Fruit fly (Drosophila melanogaster) whole organism, pupa: ENCODE measurements around the gene lin-28.

Source experiments
- CG10348 ChIP-seq: fragments of 200-800 bp; sonication (Bioruptor generic); IDR thresholded peaks from 2 replicates; pipeline ENCODE4 v1.3.6; 2022; ENCODE audit warnings: missing biosample characterization, missing genetic modification characterization
- CG12605 ChIP-seq: fragments of 200-800 bp; sonication (Bioruptor generic); IDR thresholded peaks from 2 replicates; pipeline ENCODE4 v1.3.6; 2022; ENCODE audit warnings: missing biosample characterization, missing genetic modification characterization
- CG13204 ChIP-seq: fragments of 200-800 bp; sonication (Bioruptor generic); optimal IDR thresholded peaks from 2 replicates; lab custom pipeline; 2018; ENCODE audit warnings: missing biosample characterization, mild to moderate bottlenecking, missing genetic modification characterization, moderate library complexity
- CG14655 ChIP-seq: fragments of 200-800 bp; sonication (Bioruptor generic); optimal IDR thresholded peaks from 3 replicates; lab custom pipeline; 2017; ENCODE audit warnings: mild to moderate bottlenecking, missing biosample characterization, missing genetic modification reagents, missing genetic modification characterization
- CG15710 ChIP-seq: fragments of 200-800 bp; sonication (Bioruptor generic); optimal IDR thresholded peaks from 2 replicates; lab custom pipeline; 2018; ENCODE audit warnings: missing biosample characterization, mild to moderate bottlenecking, missing genetic modification characterization, moderate library complexity
- CG17806 ChIP-seq: fragments of 200-800 bp; sonication (Bioruptor generic); optimal IDR thresholded peaks from 2 replicates; lab custom pipeline; 2018; ENCODE audit warnings: missing biosample characterization, mild to moderate bottlenecking, missing genetic modification characterization, moderate library complexity
- CG32121 ChIP-seq: fragments of 200-800 bp; sonication (Bioruptor generic); IDR thresholded peaks from 2 replicates; pipeline ENCODE4 v1.3.6; 2022; ENCODE audit warnings: missing biosample characterization, missing genetic modification characterization
- CG34367 ChIP-seq: fragments of 200-800 bp; sonication (Bioruptor generic); optimal IDR thresholded peaks from 2 replicates; lab custom pipeline; 2018; ENCODE audit warnings: missing biosample characterization, mild to moderate bottlenecking, missing genetic modification characterization
- CG4496 ChIP-seq: fragments of 200-800 bp; sonication (Bioruptor generic); IDR thresholded peaks from 3 replicates; pipeline ENCODE4 v1.3.6; 2022; ENCODE audit warnings: missing biosample characterization, missing genetic modification characterization
- CG8159 ChIP-seq: fragments of 200-800 bp; sonication (Bioruptor generic); optimal IDR thresholded peaks from 3 replicates; lab custom pipeline; 2018; ENCODE audit warnings: missing biosample characterization, mild to moderate bottlenecking, missing genetic modification characterization, moderate library complexity
- CG8301 ChIP-seq: fragments of 200-800 bp; sonication (Bioruptor generic); optimal IDR thresholded peaks from 2 replicates; lab custom pipeline; 2018; ENCODE audit warnings: missing biosample characterization, mild to moderate bottlenecking, missing genetic modification characterization
- CG9948 ChIP-seq: fragments of 200-800 bp; sonication (Bioruptor generic); optimal IDR thresholded peaks from 2 replicates; lab custom pipeline; 2018; ENCODE audit warnings: missing biosample characterization, mild to moderate bottlenecking, missing genetic modification characterization, moderate library complexity
- D1 ChIP-seq: fragments of 200-800 bp; sonication (Bioruptor generic); optimal IDR thresholded peaks from 2 replicates; lab custom pipeline; 2018; ENCODE audit warnings: missing biosample characterization, mild to moderate bottlenecking, missing genetic modification characterization, moderate library complexity
- EcR ChIP-seq: fragments of 200-800 bp; sonication (Bioruptor generic); optimal IDR thresholded peaks from 3 replicates; lab custom pipeline; 2019; ENCODE audit warnings: missing biosample characterization, missing genetic modification characterization, mild to moderate bottlenecking, moderate library complexity, missing genetic modification reagents
- Ets98B ChIP-seq: fragments of 200-800 bp; sonication (Bioruptor generic); IDR thresholded peaks from 2 replicates; pipeline ENCODE4 v1.3.6; 2022; ENCODE audit warnings: missing biosample characterization, missing genetic modification characterization
- Pif1A ChIP-seq: fragments of 200-800 bp; sonication (Bioruptor generic); optimal IDR thresholded peaks from 3 replicates; lab custom pipeline; 2016; ENCODE audit warnings: missing biosample characterization, missing genetic modification characterization
- Pif1B ChIP-seq: fragments of 200-800 bp; sonication (Bioruptor generic); optimal IDR thresholded peaks from 3 replicates; lab custom pipeline; 2016; ENCODE audit warnings: missing biosample characterization, missing genetic modification characterization
- Snoo ChIP-seq: fragments of 200-800 bp; sonication (Bioruptor generic); optimal IDR thresholded peaks from 3 replicates; lab custom pipeline; 2017; ENCODE audit warnings: missing biosample characterization, mild to moderate bottlenecking, missing genetic modification characterization, inconsistent platforms
- fd96Ca ChIP-seq: fragments of 200-800 bp; sonication (Bioruptor generic); IDR thresholded peaks from 3 replicates; pipeline ENCODE4 v1.3.6; 2022; ENCODE audit warnings: missing biosample characterization, missing genetic modification characterization
- gl ChIP-seq: fragments of 200-800 bp; sonication (Bioruptor generic); optimal IDR thresholded peaks from 2 replicates; lab custom pipeline; 2018; ENCODE audit warnings: missing biosample characterization, mild to moderate bottlenecking, missing genetic modification characterization
- rn ChIP-seq: fragments of 200-800 bp; sonication (Bioruptor generic); IDR thresholded peaks from 2 replicates; pipeline ENCODE4 v1.3.6; 2022; ENCODE audit warnings: missing biosample characterization, missing genetic modification characterization

The lin-28 gene

dm6 chr3L:5643733-5644132, 10.7 kb upstream of the lin-28 start:
- no peak for TF ChIP-seq Snoo (tag; lab: Kevin White, UChicago)
- TF ChIP-seq CG8159 (tag; lab: Kevin White, UChicago): no peak
- no peak for TF ChIP-seq CG4496 (GFP tag; lab: Robert Waterston, UW)
- TF ChIP-seq Ets98B (GFP tag; lab: Robert Waterston, UW): no peak

DNA sequence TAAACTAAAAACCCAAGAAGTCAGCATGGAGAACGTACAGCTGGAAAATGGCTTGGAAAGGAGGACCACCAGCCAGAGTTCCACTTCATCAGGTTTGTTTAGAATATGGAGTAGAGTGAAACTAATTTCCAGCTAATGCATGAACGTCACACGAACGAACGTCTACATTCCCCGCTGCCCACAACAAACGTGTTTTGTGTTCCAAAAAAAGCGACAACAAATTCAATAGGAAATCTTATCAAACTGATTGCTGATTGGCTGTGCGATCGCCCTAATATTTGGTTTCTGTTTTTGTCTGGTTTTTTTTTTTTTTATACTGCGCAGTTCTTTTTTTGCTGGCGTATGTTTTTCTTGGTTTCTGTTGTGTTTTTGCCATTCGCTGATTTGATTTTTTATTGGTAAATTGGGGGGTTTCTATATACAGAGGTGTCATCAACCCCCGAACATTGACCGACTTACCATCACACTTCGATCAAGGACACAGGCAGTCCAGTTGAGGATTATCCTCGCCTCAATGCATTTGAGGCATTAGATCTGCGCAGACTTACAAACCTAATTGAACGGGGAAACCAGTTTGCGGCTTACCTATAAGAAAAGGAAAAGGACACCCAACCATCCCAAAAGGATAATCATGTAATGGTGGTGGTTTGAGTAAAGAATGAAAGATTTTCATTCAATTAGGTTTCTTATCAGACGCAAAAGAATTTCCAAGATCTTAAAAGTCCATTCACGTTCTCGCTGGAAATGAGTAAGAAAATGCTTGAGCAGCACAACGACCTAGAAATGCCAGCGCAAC, 672 bp downstream of the lin-28 start:
- no peak for TF ChIP-seq Ets98B (GFP tag; lab: Robert Waterston, UW)
- TF ChIP-seq CG14655: no peak
- TF ChIP-seq gl (tag; lab: Kevin White, UChicago): no peak
- no peak for TF ChIP-seq D1 (tag; lab: Kevin White, UChicago)
- TF ChIP-seq CG12605 (GFP tag; lab: Robert Waterston, UW): no peak
- TF ChIP-seq CG8159 (tag; lab: Kevin White, UChicago): no peak
- TF ChIP-seq Pif1B: no peak
- no peak for TF ChIP-seq CG32121
- no peak for TF ChIP-seq EcR
- TF ChIP-seq CG17806 (tag; lab: Kevin White, UChicago): no peak
- TF ChIP-seq CG9948 (tag; lab: Kevin White, UChicago): no peak
- no peak for TF ChIP-seq Snoo (tag; lab: Kevin White, UChicago)
- no peak for TF ChIP-seq rn (GFP tag; lab: Robert Waterston, UW)
- no peak for TF ChIP-seq CG8301 (tag; lab: Kevin White, UChicago)
- no peak for TF ChIP-seq fd96Ca (GFP tag; lab: Robert Waterston, UW)
- no peak for TF ChIP-seq CG4496 (GFP tag; lab: Robert Waterston, UW)

- TF ChIP-seq gl (tag; lab: Kevin White, UChicago) (no peak), CG9948 (tag; lab: Kevin White, UChicago) (no peak), CG13204 (GFP tag; lab: Kevin White, UChicago) (no peak), CG14655 (no peak), Pif1A (GFP tag; lab: Kevin White, UChicago) (no peak), CG15710 (tag; lab: Kevin White, UChicago) (no peak), EcR (no peak), CG17806 (tag; lab: Kevin White, UChicago) (no peak), CG34367 (tag; lab: Kevin White, UChicago) (no peak), D1 (tag; lab: Kevin White, UChicago) (no peak), CG10348 (no peak)
Measured at dm6 chr3L:5655751-5656276, 1.3 kb downstream of the lin-28 start.

- TF ChIP-seq CG10348 (no peak), CG13204 (GFP tag; lab: Kevin White, UChicago) (no peak), CG8301 (tag; lab: Kevin White, UChicago) (no peak), D1 (tag; lab: Kevin White, UChicago) (no peak), Snoo (tag; lab: Kevin White, UChicago) (no peak), CG34367 (tag; lab: Kevin White, UChicago) (no peak), Ets98B (GFP tag; lab: Robert Waterston, UW) (no peak), Pif1A (GFP tag; lab: Kevin White, UChicago) (no peak), CG32121 (no peak), Pif1B (no peak), CG15710 (tag; lab: Kevin White, UChicago) (no peak), CG12605 (GFP tag; lab: Robert Waterston, UW) (no peak), CG8159 (tag; lab: Kevin White, UChicago) (no peak), fd96Ca (GFP tag; lab: Robert Waterston, UW) (no peak; the same call in 2 of the 3 replicates), EcR (no peak), gl (tag; lab: Kevin White, UChicago) (no peak), CG14655 (no peak)
Measured at dm6 chr3L:5657221-5657963, 2.9 kb downstream of the lin-28 start, which contains the start of gene sif. sif (plus strand) TSS chr3L:5657913.

dm6 chr3L:5658368-5658767, 3.9 kb downstream of the lin-28 start:
- no peak for TF ChIP-seq CG13204 (GFP tag; lab: Kevin White, UChicago)
- TF ChIP-seq Snoo (tag; lab: Kevin White, UChicago): no peak
- no peak for TF ChIP-seq CG8159 (tag; lab: Kevin White, UChicago)
- TF ChIP-seq CG12605 (GFP tag; lab: Robert Waterston, UW): no peak
- TF ChIP-seq CG32121: no peak
- no peak for TF ChIP-seq Ets98B (GFP tag; lab: Robert Waterston, UW)
- no peak for TF ChIP-seq CG14655
- no peak for TF ChIP-seq D1 (tag; lab: Kevin White, UChicago)
- no peak for TF ChIP-seq EcR
- TF ChIP-seq CG15710 (tag; lab: Kevin White, UChicago): no peak
- TF ChIP-seq CG9948 (tag; lab: Kevin White, UChicago): no peak
- no peak for TF ChIP-seq CG34367 (tag; lab: Kevin White, UChicago)
- TF ChIP-seq CG10348: no peak
- no peak for TF ChIP-seq gl (tag; lab: Kevin White, UChicago)
- TF ChIP-seq, all 21 proteins: peak for 0
